Fruit fly (Drosophila melanogaster): ENCODE data around the gene Cftr.

Cftr gene

DNA sequence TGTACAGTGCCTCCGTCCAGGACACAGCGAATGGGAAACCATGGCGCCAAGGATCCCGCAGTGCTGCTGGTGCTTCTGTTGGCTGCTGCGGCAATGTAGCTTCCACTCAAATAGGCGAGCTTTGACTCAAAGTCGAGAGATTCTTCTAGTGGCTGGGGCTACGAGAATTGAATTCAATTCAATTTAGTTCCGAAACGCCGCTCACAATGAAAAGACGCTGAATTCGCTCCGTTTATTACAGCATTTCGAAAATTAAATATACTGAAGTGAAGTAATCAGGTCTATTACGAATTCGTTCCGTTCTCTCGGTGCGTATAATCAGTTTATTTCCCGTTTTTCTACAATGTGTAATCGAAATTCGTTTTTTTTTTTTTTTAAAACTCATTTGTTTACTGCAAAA lies 5.1 kb upstream of the Cftr start (continued):
- no peak for TF ChIP-seq Nf-YB (GFP tag; optimal IDR thresholded peaks at IDR 0.05)
- TF ChIP-seq chinmo (GFP tag; IDR thresholded peaks at IDR 0.05; ENCODE audit: partially characterized antibody), result peak; percentile 73; the same call in 3 of the 4 replicates
- no peak for TF ChIP-seq dimm (GFP tag; IDR thresholded peaks at IDR 0.05)
- TF ChIP-seq lov (optimal IDR thresholded peaks at IDR 0.05), result no peak
- TF ChIP-seq lov (GFP tag; IDR thresholded peaks at IDR 0.05), result no peak
- TF ChIP-seq zfh1 (GFP tag; IDR thresholded peaks at IDR 0.05), result no peak
- TF ChIP-seq Jarid2 (GFP tag; optimal IDR thresholded peaks at IDR 0.05), result peak; percentile 49
- TF ChIP-seq CG10543 (GFP tag; optimal IDR thresholded peaks at IDR 0.05), result peak; percentile 14
- TF ChIP-seq abd-A (tag; optimal IDR thresholded peaks at IDR 0.05), result peak; percentile 53
- peak; percentile 14; the same call in 1 of the 2 replicates for TF ChIP-seq CG32532 (GFP tag; IDR thresholded peaks at IDR 0.05)
- TF ChIP-seq yki (optimal IDR thresholded peaks at IDR 0.05), result no peak
- TF ChIP-seq CG17186 (GFP tag; optimal IDR thresholded peaks at IDR 0.05), result no peak
- no peak for TF ChIP-seq Oli (tag; optimal IDR thresholded peaks at IDR 0.05)
- no peak for TF ChIP-seq gt (GFP tag; IDR thresholded peaks at IDR 0.05)
- TF ChIP-seq CG31224 (GFP tag; IDR thresholded peaks at IDR 0.05), result no peak
- no peak for TF ChIP-seq ham (GFP tag; IDR thresholded peaks at IDR 0.05)
- TF ChIP-seq BtbVII (GFP tag; optimal IDR thresholded peaks at IDR 0.05), result no peak
- peak; percentile 1 for TF ChIP-seq sd (tag; optimal IDR thresholded peaks at IDR 0.05)
- no peak for TF ChIP-seq Scr (GFP tag; IDR thresholded peaks at IDR 0.05; ENCODE audit: partially characterized antibody)
- TF ChIP-seq CG7745 (tag; optimal IDR thresholded peaks at IDR 0.05), result no peak
- peak; percentile 8 for TF ChIP-seq gro (GFP tag; optimal IDR thresholded peaks at IDR 0.05)
- TF ChIP-seq CG13894 (tag; optimal IDR thresholded peaks at IDR 0.05), result peak; percentile 52
- TF ChIP-seq tll (GFP tag; optimal IDR thresholded peaks at IDR 0.05), result no peak
- TF ChIP-seq Deaf1 (tag; optimal IDR thresholded peaks at IDR 0.05), result peak; percentile 14
- TF ChIP-seq Pdp1 (GFP tag; optimal IDR thresholded peaks at IDR 0.05), result peak in 1 of 2 experiments; percentile 68
- TF ChIP-seq fd102C (GFP tag; optimal IDR thresholded peaks at IDR 0.05), result no peak
- TF ChIP-seq esg (GFP tag; conservative IDR thresholded peaks at IDR 0.05), result no peak
- no peak for TF ChIP-seq CG2875 (GFP tag; optimal IDR thresholded peaks at IDR 0.05)
- TF ChIP-seq dpn (GFP tag; optimal IDR thresholded peaks at IDR 0.05), result no peak
- TF ChIP-seq CG13287 (GFP tag; IDR thresholded peaks at IDR 0.05; ENCODE audit: partially characterized antibody), result peak; percentile 44; the same call in 1 of the 2 replicates

DNA sequence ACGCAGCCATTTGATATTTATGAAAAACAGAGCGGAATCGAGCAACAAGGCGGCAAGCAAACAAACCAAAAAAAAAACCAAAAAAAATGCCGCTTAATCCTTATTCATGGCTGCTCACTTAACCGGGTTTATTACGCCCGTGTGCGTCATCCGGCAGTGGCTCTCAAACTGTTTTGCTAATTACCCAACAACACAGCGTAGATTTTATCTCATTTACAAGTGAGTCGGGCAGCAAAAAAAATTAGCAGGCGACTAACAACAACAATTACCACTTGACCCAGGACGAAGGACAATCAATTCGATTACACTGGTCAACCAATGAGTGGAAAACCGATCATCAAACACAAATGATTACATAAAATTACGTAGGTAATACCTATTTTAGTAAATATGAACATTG lies 4.5 kb upstream of the Cftr start:
- TF ChIP-seq CG12104 (GFP tag; optimal IDR thresholded peaks at IDR 0.05), result no peak
- TF ChIP-seq Ets65A (GFP tag), result peak; percentile 67
- TF ChIP-seq cad (GFP tag; optimal IDR thresholded peaks at IDR 0.05), result peak; percentile 26
- peak; percentile 80 for TF ChIP-seq CG6654 (GFP tag; optimal IDR thresholded peaks at IDR 0.05)
- no peak for TF ChIP-seq CG3726 (GFP tag; IDR thresholded peaks at IDR 0.05)

DNA sequence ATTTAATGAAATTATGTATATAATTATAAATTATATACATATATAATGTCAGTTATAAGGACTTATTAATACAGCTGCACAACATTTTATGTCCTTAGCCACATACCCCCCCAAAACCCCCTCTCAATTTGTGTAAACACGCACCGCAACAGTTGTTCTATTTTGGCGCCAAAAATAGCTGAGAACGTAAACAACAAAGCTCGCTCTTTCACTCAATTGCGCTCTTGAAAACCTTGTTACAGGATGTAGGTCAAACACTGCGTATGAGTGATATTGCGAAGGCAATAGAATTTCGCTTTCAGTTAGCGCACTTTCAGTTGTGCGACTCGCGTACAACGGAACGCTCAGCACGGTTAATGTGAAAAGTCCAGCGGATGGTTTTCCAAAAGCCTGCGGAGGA lies 674 bp upstream of the Cftr start, which contains the start of gene Esyt2:
TSS of gene Esyt2 (plus strand) at position 332 of the 400 bp plus-strand sequence.
- TF ChIP-seq nau (GFP tag; optimal IDR thresholded peaks at IDR 0.05) (peak; percentile 27), CG2875 (GFP tag; optimal IDR thresholded peaks at IDR 0.05) (no peak), CG11247 (GFP tag; IDR thresholded peaks at IDR 0.05) (0 out of 2 replicates have a peak, but pooled peaks have one; percentile 36), Trl (optimal IDR thresholded peaks at IDR 0.05) (peak; percentile 38 to 42), Trl (GFP tag; optimal IDR thresholded peaks at IDR 0.05) (no peak), HmgZ (tag; optimal IDR thresholded peaks at IDR 0.05) (no peak), Fer3 (tag; optimal IDR thresholded peaks at IDR 0.05) (peak; percentile 56), NK7.1 (GFP tag; optimal IDR thresholded peaks at IDR 0.05) (no peak), CG8388 (GFP tag; optimal IDR thresholded peaks at IDR 0.05) (peak; percentile 15), lab (GFP tag; optimal IDR thresholded peaks at IDR 0.05) (peak; percentile 74), CG18619 (GFP tag; optimal IDR thresholded peaks at IDR 0.05) (peak; percentile 45), scrt (GFP tag; optimal IDR thresholded peaks at IDR 0.05) (peak; percentile 93), kni (GFP tag; optimal IDR thresholded peaks at IDR 0.05) (no peak), CG15601 (tag; optimal IDR thresholded peaks at IDR 0.05) (no peak), CG31441 (GFP tag; IDR thresholded peaks at IDR 0.05) (0 out of 2 replicates have a peak, but pooled peaks have one; percentile 20), ap (GFP tag; IDR thresholded peaks at IDR 0.05) (peak; percentile 43; the same call in 1 of the 2 replicates), E2f1 (GFP tag; IDR thresholded peaks at IDR 0.05) (peak; percentile 86)
